Fruit fly (Drosophila melanogaster) whole organism, wandering third instar larva: ENCODE results near the gene Amnionless.

Experiments
- Abd-B ChIP-seq: fragments of >200 bp; optimal IDR thresholded peaks from 2 replicates; lab custom pipeline; 2017; ENCODE audit warnings: missing biosample characterization, missing genetic modification characterization
- CG32264 ChIP-seq: fragments of 200-800 bp; sonication (Bioruptor generic); optimal IDR thresholded peaks from 2 replicates; lab custom pipeline; 2016; ENCODE audit warnings: missing biosample characterization, missing genetic modification characterization
- CG9705 ChIP-seq: fragments of 200-800 bp; sonication (Bioruptor generic); optimal IDR thresholded peaks from 2 replicates; lab custom pipeline; 2018; ENCODE audit warnings: missing biosample characterization, mild to moderate bottlenecking, missing genetic modification characterization
- CrebA ChIP-seq: fragments of 200-800 bp; sonication (Bioruptor generic); optimal IDR thresholded peaks from 2 replicates; lab custom pipeline; 2016; ENCODE audit warnings: missing biosample characterization, mild to moderate bottlenecking, missing genetic modification characterization, borderline replicate concordance
- Dfd ChIP-seq: fragments of >200 bp; optimal IDR thresholded peaks from 2 replicates; lab custom pipeline; 2017; ENCODE audit warnings: missing biosample characterization, missing genetic modification characterization
- Dif ChIP-seq: fragments of 200-275, 200-300 bp; sonication (Bioruptor generic); optimal IDR thresholded peaks from 2 replicates; lab custom pipeline; 2018; ENCODE audit warnings: missing biosample characterization, missing genetic modification characterization; ENCODE audit not compliant: partially characterized antibody
- GATAd ChIP-seq: sonication (Bioruptor generic); optimal IDR thresholded peaks from 2 replicates; lab custom pipeline; 2016; ENCODE audit warnings: missing biosample characterization, missing genetic modification characterization
- HLH106 ChIP-seq: fragments of 200-800 bp; optimal IDR thresholded peaks from 3 replicates; lab custom pipeline; 2019; ENCODE audit warnings: missing biosample characterization, mild to moderate bottlenecking, missing genetic modification characterization, moderate library complexity
- Hnf4 ChIP-seq: fragments of 200-800 bp; sonication (Bioruptor generic); optimal IDR thresholded peaks from 2 replicates; lab custom pipeline; 2016; ENCODE audit warnings: missing biosample characterization, mild to moderate bottlenecking, missing genetic modification characterization
- Hr78 ChIP-seq: fragments of >200 bp; optimal IDR thresholded peaks from 2 replicates; lab custom pipeline; 2017; ENCODE audit warnings: missing biosample characterization, missing genetic modification characterization
- Hr83 ChIP-seq: fragments of 200-300 bp; sonication (Bioruptor generic); optimal IDR thresholded peaks from 2 replicates; lab custom pipeline; 2016; ENCODE audit warnings: missing biosample characterization, mild to moderate bottlenecking, missing genetic modification characterization, moderate library complexity; ENCODE audit not compliant: poor library complexity, severe bottlenecking
- Jra ChIP-seq: sonication (Bioruptor generic); optimal IDR thresholded peaks from 2 replicates; lab custom pipeline; 2016; ENCODE audit warnings: missing biosample characterization, missing genetic modification characterization
- Mio ChIP-seq: sonication (Bioruptor generic); optimal IDR thresholded peaks from 2 replicates; lab custom pipeline; 2016; ENCODE audit warnings: missing biosample characterization, missing genetic modification characterization
- Myc ChIP-seq: fragments of >200 bp; optimal IDR thresholded peaks from 2 replicates; lab custom pipeline; 2017
- N ChIP-seq: fragments of >200 bp; optimal IDR thresholded peaks from 2 replicates; lab custom pipeline; 2018; ENCODE audit warnings: missing biosample characterization, missing external identifiers, missing genetic modification characterization
- OdsH ChIP-seq: fragments of 200-800 bp; sonication (Bioruptor generic); optimal IDR thresholded peaks from 2 replicates; lab custom pipeline; 2016; ENCODE audit warnings: missing biosample characterization, mild to moderate bottlenecking, missing genetic modification characterization
- Rel ChIP-seq, 2 experiments: fragments of 200-800 bp; sonication (Bioruptor generic) in 1 of 2; optimal IDR thresholded peaks; 2 replicates in 1 of 2; 3 replicates in 1 of 2; lab custom pipeline; 2016 to 2019; ENCODE audit warnings: mild to moderate bottlenecking in 2 of 2, missing biosample characterization in 2 of 2, missing genetic modification characterization in 2 of 2, moderate library complexity in 1 of 2
- Sp1 ChIP-seq: fragments of 200-800 bp; sonication (Bioruptor generic); optimal IDR thresholded peaks from 3 replicates; lab custom pipeline; 2019; ENCODE audit warnings: missing biosample characterization, mild to moderate bottlenecking, missing genetic modification characterization, moderate library complexity
- Vsx2 ChIP-seq: fragments of 200-300, 225-300 bp; sonication (Bioruptor generic); optimal IDR thresholded peaks from 2 replicates; lab custom pipeline; 2018; ENCODE audit warnings: missing biosample characterization, missing genetic modification characterization; ENCODE audit not compliant: partially characterized antibody
- br ChIP-seq: fragments of 200-800 bp; sonication (Bioruptor generic); optimal IDR thresholded peaks from 2 replicates; lab custom pipeline; 2016; ENCODE audit warnings: missing biosample characterization, missing genetic modification characterization
- brk ChIP-seq: fragments of 200-800 bp; sonication (Bioruptor generic); optimal IDR thresholded peaks from 2 replicates; lab custom pipeline; 2016; ENCODE audit warnings: missing biosample characterization, mild to moderate bottlenecking, missing genetic modification characterization
- dl ChIP-seq, 2 experiments: fragments of 175-275, 200-275 bp in 1 of 2; fragments of 200-275 bp in 1 of 2; sonication (Bioruptor generic); optimal IDR thresholded peaks; lab custom pipeline; 2018; ENCODE audit warnings: mild to moderate bottlenecking in 2 of 2, missing biosample characterization in 2 of 2, missing genetic modification characterization in 2 of 2, moderate library complexity in 2 of 2; ENCODE audit not compliant: partially characterized antibody in 2 of 2, insufficient read depth in 1 of 2
- dmrt93B ChIP-seq: fragments of 200-800 bp; sonication (Bioruptor generic); optimal IDR thresholded peaks from 2 replicates; lab custom pipeline; 2018; ENCODE audit warnings: missing biosample characterization, mild to moderate bottlenecking, missing genetic modification characterization
- dsf ChIP-seq: sonication (Bioruptor generic); optimal IDR thresholded peaks from 2 replicates; lab custom pipeline; 2016; ENCODE audit warnings: missing biosample characterization, missing genetic modification characterization, borderline replicate concordance
- ey ChIP-seq: fragments of 200-800 bp; sonication (Bioruptor generic); optimal IDR thresholded peaks from 2 replicates; lab custom pipeline; 2016; ENCODE audit warnings: missing biosample characterization, missing genetic modification characterization
- foxo ChIP-seq, 2 experiments: fragments of 200-800 bp; sonication (Bioruptor generic); optimal IDR thresholded peaks; 2 replicates in 1 of 2; 3 replicates in 1 of 2; lab custom pipeline; 2016 to 2017; ENCODE audit warnings: missing biosample characterization in 2 of 2, missing genetic modification characterization in 2 of 2
- fru ChIP-seq: fragments of 200-800 bp; sonication (Bioruptor generic); optimal IDR thresholded peaks from 3 replicates; lab custom pipeline; 2016; ENCODE audit warnings: missing biosample characterization, mild to moderate bottlenecking, missing genetic modification characterization
- h ChIP-seq: fragments of 200-800 bp; sonication (Bioruptor generic); optimal IDR thresholded peaks from 3 replicates; lab custom pipeline; 2016; ENCODE audit warnings: missing biosample characterization, mild to moderate bottlenecking, missing genetic modification characterization
- jim ChIP-seq: fragments of 175-275, 200-325 bp; sonication (Bioruptor generic); optimal IDR thresholded peaks from 2 replicates; lab custom pipeline; 2016; ENCODE audit warnings: missing biosample characterization, mild to moderate bottlenecking, missing genetic modification characterization
- lola ChIP-seq: fragments of >200 bp; optimal IDR thresholded peaks from 2 replicates; lab custom pipeline; 2017; ENCODE audit warnings: missing biosample characterization, missing genetic modification characterization
- pan ChIP-seq: fragments of >200 bp; optimal IDR thresholded peaks from 2 replicates; lab custom pipeline; 2017
- psq ChIP-seq: fragments of 200-800 bp; sonication (Bioruptor generic); optimal IDR thresholded peaks from 3 replicates; lab custom pipeline; 2017; ENCODE audit warnings: missing biosample characterization, mild to moderate bottlenecking, missing genetic modification characterization, moderate library complexity
- rgr ChIP-seq: fragments of 200-800 bp; sonication (Bioruptor generic); optimal IDR thresholded peaks from 3 replicates; lab custom pipeline; 2016; ENCODE audit warnings: missing biosample characterization, mild to moderate bottlenecking, missing genetic modification characterization
- sage ChIP-seq: fragments of 200-800 bp; sonication (Bioruptor generic); optimal IDR thresholded peaks from 2 replicates; lab custom pipeline; 2016; ENCODE audit warnings: missing biosample characterization, mild to moderate bottlenecking, missing genetic modification characterization
- sv ChIP-seq: fragments of 200-800 bp; sonication (Bioruptor generic); optimal IDR thresholded peaks from 3 replicates; lab custom pipeline; 2016; ENCODE audit warnings: missing biosample characterization, missing genetic modification characterization
- tai ChIP-seq: sonication (Bioruptor generic); optimal IDR thresholded peaks from 2 replicates; lab custom pipeline; 2016; ENCODE audit warnings: missing biosample characterization, missing genetic modification characterization
- usp ChIP-seq: fragments of >200 bp; optimal IDR thresholded peaks from 2 replicates; lab custom pipeline; 2017; ENCODE audit warnings: missing biosample characterization, missing genetic modification characterization
- woc ChIP-seq: sonication (Bioruptor generic); optimal IDR thresholded peaks from 2 replicates; lab custom pipeline; 2016; ENCODE audit warnings: missing biosample characterization, mild to moderate bottlenecking, missing genetic modification characterization

Amnionless gene

DNA sequence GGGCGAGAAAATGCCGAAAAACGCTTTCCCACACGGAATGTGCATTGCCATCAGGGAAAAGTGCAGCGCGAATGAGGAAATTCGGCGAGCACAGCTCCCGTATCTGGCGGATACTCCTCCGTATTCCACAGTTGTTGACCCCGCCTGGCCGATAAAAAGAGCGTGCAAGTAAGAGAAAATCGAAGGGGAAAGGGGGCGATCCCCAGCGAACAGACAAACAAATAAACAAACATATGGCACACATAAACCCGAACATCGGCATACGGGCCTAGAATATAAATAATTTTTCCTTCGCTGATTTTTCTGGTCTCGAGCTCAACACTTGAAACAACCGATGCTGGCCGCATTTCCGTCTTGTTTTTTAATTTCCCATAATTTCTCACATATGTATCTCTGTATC, 1.4 kb upstream of the Amnionless start:
- TF ChIP-seq tai (GFP tag; lab: Kevin White, UChicago): no peak
- TF ChIP-seq Dfd: no peak
- TF ChIP-seq, all 38 proteins: peak for 0

DNA sequence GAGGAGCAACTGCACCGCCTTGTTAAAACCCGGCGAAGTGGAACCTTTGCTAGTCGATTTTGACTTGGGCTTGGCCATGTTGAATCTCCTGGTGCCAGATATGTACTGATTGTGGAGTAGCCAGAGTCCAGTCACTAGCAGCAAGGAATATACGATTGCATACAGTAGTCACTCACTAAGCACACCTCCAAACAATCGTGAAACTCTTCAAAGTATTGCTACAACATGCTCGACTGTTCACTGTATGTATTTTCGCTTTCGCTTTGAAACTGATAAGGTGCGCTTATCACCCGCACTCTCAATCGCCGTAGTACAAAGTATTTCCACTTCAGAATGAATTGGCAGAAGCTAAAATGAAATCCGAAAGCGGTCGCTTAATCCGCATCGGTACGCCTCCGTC, 2.5 kb downstream of the Amnionless start:
- TF ChIP-seq ey (GFP tag; lab: Kevin White, UChicago): peak; percentile 90
- TF ChIP-seq Vsx2 (GFP tag; lab: Kevin White, UChicago): no peak
- TF ChIP-seq N (GFP tag; lab: Kevin White, UChicago): no peak
- peak; percentile 92 for TF ChIP-seq br (GFP tag; lab: Kevin White, UChicago)
- no peak for TF ChIP-seq brk
- TF ChIP-seq HLH106: peak; percentile 79
- peak; percentile 69 for TF ChIP-seq sage (GFP tag; lab: Kevin White, UChicago)
- TF ChIP-seq rgr (GFP tag; lab: Kevin White, UChicago): peak; percentile 97
- peak; percentile 93 for TF ChIP-seq psq (GFP tag; lab: Kevin White, UChicago)
- TF ChIP-seq sv (GFP tag; lab: Kevin White, UChicago): peak; percentile 36
- peak; percentile 98 for TF ChIP-seq Hnf4 (GFP tag; lab: Kevin White, UChicago)
- TF ChIP-seq Mio (GFP tag; lab: Kevin White, UChicago): peak; percentile 66
- no peak for TF ChIP-seq usp (GFP tag; lab: Kevin White, UChicago)
- TF ChIP-seq Jra (GFP tag; lab: Kevin White, UChicago): peak; percentile 81
- TF ChIP-seq Hr83 (GFP tag; lab: Kevin White, UChicago): peak; percentile 98
- TF ChIP-seq dmrt93B (GFP tag; lab: Kevin White, UChicago): peak; percentile 55
- no peak for TF ChIP-seq Hr78 (GFP tag; lab: Kevin White, UChicago)
- peak; percentile 70 to 96 for TF ChIP-seq foxo (GFP tag; optimal IDR thresholded peaks at IDR 0.05; lab: Kevin White, UChicago)
- TF ChIP-seq tai (GFP tag; lab: Kevin White, UChicago): no peak
- peak; percentile 16 for TF ChIP-seq dsf (GFP tag; lab: Kevin White, UChicago)
- TF ChIP-seq CrebA: no peak
- TF ChIP-seq Dif (GFP tag; lab: Kevin White, UChicago): no peak
- no peak for TF ChIP-seq GATAd (GFP tag; lab: Kevin White, UChicago)
- peak; percentile 83 for TF ChIP-seq Sp1
- peak; percentile 58 for TF ChIP-seq CG9705 (GFP tag; lab: Kevin White, UChicago)
- no peak for TF ChIP-seq pan (lab: Kevin White, UChicago)
- peak; percentile 63 for TF ChIP-seq CG32264 (GFP tag; lab: Kevin White, UChicago)
- TF ChIP-seq Myc (lab: Kevin White, UChicago): no peak
- TF ChIP-seq dl (GFP tag; optimal IDR thresholded peaks at IDR 0.05; lab: Kevin White, UChicago; ENCODE audit: insufficient read depth in 1 of 2, partially characterized antibody in 2 of 2): no peak
- TF ChIP-seq fru (GFP tag; lab: Kevin White, UChicago): peak; percentile 90
- TF ChIP-seq woc (GFP tag; lab: Kevin White, UChicago): peak; percentile 84
- peak; percentile 13 for TF ChIP-seq jim
- TF ChIP-seq Abd-B: no peak
- peak; percentile 95 for TF ChIP-seq h (GFP tag; lab: Kevin White, UChicago)
- peak; percentile 52 for TF ChIP-seq Rel (GFP tag; optimal IDR thresholded peaks at IDR 0.05; lab: Kevin White, UChicago)
- TF ChIP-seq Rel (tag; optimal IDR thresholded peaks at IDR 0.05; lab: Kevin White, UChicago): peak; percentile 74
- TF ChIP-seq lola: no peak
- TF ChIP-seq OdsH (GFP tag; lab: Kevin White, UChicago): peak; percentile 91
- TF ChIP-seq Dfd: no peak

DNA sequence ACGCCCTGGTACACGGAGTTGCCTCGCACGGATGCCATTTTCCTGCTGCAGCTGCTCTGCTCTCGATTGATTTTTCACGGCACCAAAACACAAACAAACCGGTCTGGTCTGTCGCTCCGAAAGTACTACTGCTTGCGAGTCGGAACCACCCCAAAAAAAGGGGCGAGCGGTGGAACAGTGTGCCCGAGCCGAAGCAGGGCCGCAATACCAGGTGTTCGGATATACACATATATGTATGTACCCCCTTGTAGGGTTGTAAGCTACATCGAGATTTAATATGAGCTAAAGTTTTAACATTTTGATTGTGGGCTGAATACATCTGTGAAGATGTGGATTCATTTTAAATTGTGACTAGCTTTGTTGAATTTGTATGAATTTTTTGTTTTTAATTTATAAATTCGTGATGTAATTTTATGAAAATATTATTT, 3.3 kb downstream of the Amnionless start:
- TF ChIP-seq Hr83 (GFP tag; lab: Kevin White, UChicago) (peak; percentile 72), CG9705 (GFP tag; lab: Kevin White, UChicago) (peak; percentile 6), rgr (GFP tag; lab: Kevin White, UChicago) (peak; percentile 64), Sp1 (peak; percentile 45), woc (GFP tag; lab: Kevin White, UChicago) (peak; percentile 66), fru (GFP tag; lab: Kevin White, UChicago) (peak; percentile 50), ey (GFP tag; lab: Kevin White, UChicago) (peak; percentile 62), Hnf4 (GFP tag; lab: Kevin White, UChicago) (peak; percentile 37), HLH106 (peak; percentile 54), pan (lab: Kevin White, UChicago) (no peak), tai (GFP tag; lab: Kevin White, UChicago) (no peak), Mio (GFP tag; lab: Kevin White, UChicago) (no peak), br (GFP tag; lab: Kevin White, UChicago) (peak; percentile 55), foxo (GFP tag; optimal IDR thresholded peaks at IDR 0.05; lab: Kevin White, UChicago) (peak in 1 of 2 experiments; percentile 55), Rel (GFP tag; optimal IDR thresholded peaks at IDR 0.05; lab: Kevin White, UChicago) (no peak), Rel (tag; optimal IDR thresholded peaks at IDR 0.05; lab: Kevin White, UChicago) (peak; percentile 98), h (GFP tag; lab: Kevin White, UChicago) (peak; percentile 71), OdsH (GFP tag; lab: Kevin White, UChicago) (peak; percentile 40), Dfd (no peak), Dif (GFP tag; lab: Kevin White, UChicago) (peak; percentile 85)
- TF ChIP-seq, all 38 proteins: peak for 15
